Worm (Caenorhabditis elegans) whole organism, L3 larva: ENCODE data around the gene his-71.

Experiments
- nhr-12 ChIP-seq: fragments of 150-350 bp; optimal IDR thresholded peaks from 2 replicates; lab custom pipeline; 2014; ENCODE audit warnings: missing biosample characterization, missing genetic modification characterization
- tbx-2 ChIP-seq: sonication (generic microtip); optimal IDR thresholded peaks from 2 replicates; lab custom pipeline; 2016; ENCODE audit warnings: mild to moderate bottlenecking, missing genetic modification characterization, missing compliant biosample characterization
- ztf-4 ChIP-seq: fragments of 150-350 bp; optimal IDR thresholded peaks from 2 replicates; lab custom pipeline; 2014; ENCODE audit warnings: missing biosample characterization, missing genetic modification characterization

DNA sequence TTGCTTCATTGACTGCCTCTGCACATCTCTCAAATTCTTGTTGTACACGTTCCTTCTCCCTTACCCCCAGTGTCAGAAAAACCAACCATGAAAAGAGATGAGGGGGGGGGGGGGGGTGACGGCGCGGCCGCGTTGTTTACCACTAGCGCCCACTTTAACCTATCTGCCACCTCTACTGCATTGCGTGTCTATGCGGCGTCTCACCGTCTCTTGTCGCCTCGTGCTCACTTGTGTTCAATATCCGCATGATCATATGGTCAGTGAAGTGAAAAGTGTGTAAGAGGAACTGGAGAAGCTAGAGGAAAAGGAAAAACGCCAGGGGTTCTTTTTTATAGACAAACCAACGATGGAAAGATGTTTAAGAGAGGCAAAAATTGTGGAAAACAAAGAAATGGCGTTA is 37.8 kb upstream of the his-71 start:
- TF ChIP-seq nhr-12 (tag; lab: Kevin White, UChicago) = no peak
- peak; percentile 55 for TF ChIP-seq tbx-2 (tag; lab: Kevin White, UChicago)
- TF ChIP-seq ztf-4 (tag; lab: Kevin White, UChicago) = no peak
